Worm (Caenorhabditis elegans): ENCODE measurements around the gene ZC395.11.

The ZC395.11 gene

ce11 chrIII:5308278-5308677 lies 22.2 kb upstream of the ZC395.11 start, which contains the start of gene mog-3 (continued):
- no peak for TF ChIP-seq nhr-237 (tag; optimal IDR thresholded peaks at IDR 0.05)
- TF ChIP-seq madf-9 (GFP tag; conservative IDR thresholded peaks at IDR 0.05), result peak; percentile 53; the same call in 1 of the 2 replicates
- TF ChIP-seq arid-1 (GFP tag; conservative IDR thresholded peaks at IDR 0.05), result no peak
- TF ChIP-seq rbr-2 (tag; optimal IDR thresholded peaks at IDR 0.05), result peak; percentile 10
- no peak for TF ChIP-seq D1046.2 (GFP tag; IDR thresholded peaks at IDR 0.05)
- no peak for TF ChIP-seq pha-4 (GFP tag; IDR thresholded peaks at IDR 0.05)
- TF ChIP-seq pha-4 (tag; optimal IDR thresholded peaks at IDR 0.05), result no peak
- 0 out of 2 replicates have a peak, but pooled peaks have one; percentile 53 for TF ChIP-seq dmd-9 (GFP tag; IDR thresholded peaks at IDR 0.05)
- no peak for TF ChIP-seq Y75B8A.6 (GFP tag; IDR thresholded peaks at IDR 0.05)
- TF ChIP-seq nhr-48 (tag; optimal IDR thresholded peaks at IDR 0.05), result no peak
- TF ChIP-seq zip-2 (tag; optimal IDR thresholded peaks at IDR 0.05), result no peak
- TF ChIP-seq lin-38 (GFP tag; IDR thresholded peaks at IDR 0.05), result peak; percentile 65
- peak; percentile 98 for TF ChIP-seq mes-2 (tag; optimal IDR thresholded peaks at IDR 0.05; ENCODE audit: poor library complexity, severe bottlenecking)
- TF ChIP-seq mdt-29 (GFP tag; IDR thresholded peaks at IDR 0.05), result 0 out of 2 replicates have a peak, but pooled peaks have one; percentile 12
- peak; percentile 89 for TF ChIP-seq unc-130 (GFP tag; optimal IDR thresholded peaks at IDR 0.05)
- TF ChIP-seq hlh-30 (tag; optimal IDR thresholded peaks at IDR 0.05; ENCODE audit: insufficient read depth), result peak; percentile 52

DNA sequence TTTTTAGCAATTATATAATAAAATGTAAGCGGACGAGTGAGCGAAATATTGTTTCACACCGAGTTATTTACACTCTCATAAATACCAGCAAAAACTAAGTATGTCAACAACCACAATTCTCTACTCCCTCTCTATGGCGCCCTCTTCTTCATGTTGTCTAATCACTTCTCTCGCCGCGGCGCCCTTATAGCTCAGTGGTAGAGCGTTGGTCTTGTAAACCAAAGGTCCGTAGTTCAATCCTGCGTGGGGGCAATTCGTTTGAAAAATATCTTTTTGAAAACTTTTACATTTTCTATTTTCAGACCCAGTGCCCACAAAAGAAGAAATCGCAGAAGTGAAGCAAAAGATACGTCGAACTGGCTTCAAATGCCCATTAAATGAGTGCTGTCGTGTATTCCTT lies 19.6 kb upstream of the ZC395.11 start:
- TF ChIP-seq ceh-28 (tag; optimal IDR thresholded peaks at IDR 0.05), result no peak
- 0 out of 2 replicates have a peak, but pooled peaks have one; percentile 65 for TF ChIP-seq daf-8 (GFP tag; IDR thresholded peaks at IDR 0.05)
- TF ChIP-seq nhr-41 (GFP tag; IDR thresholded peaks at IDR 0.05), result peak; percentile 96
- peak; percentile 89 for TF ChIP-seq madf-9 (GFP tag; conservative IDR thresholded peaks at IDR 0.05)
- peak; percentile 78 for TF ChIP-seq ceh-44 (GFP tag; IDR thresholded peaks at IDR 0.05)
- peak; percentile 99 for TF ChIP-seq lim-7 (GFP tag; IDR thresholded peaks at IDR 0.05)
- 0 out of 2 replicates have a peak, but pooled peaks have one; percentile 46 for TF ChIP-seq lin-29 (GFP tag; IDR thresholded peaks at IDR 0.05)
- 0 out of 2 replicates have a peak, but pooled peaks have one; percentile 40 for TF ChIP-seq zfp-3 (GFP tag; conservative IDR thresholded peaks at IDR 0.05)
- peak; percentile 49 for TF ChIP-seq hlh-30 (tag; optimal IDR thresholded peaks at IDR 0.05; ENCODE audit: insufficient read depth)
- peak in 1 of 2 experiments; percentile 72 for TF ChIP-seq lsy-2 (tag; optimal IDR thresholded peaks at IDR 0.05)
- peak; percentile 83 for TF ChIP-seq duxl-1 (tag; optimal IDR thresholded peaks at IDR 0.05; ENCODE audit: poor library complexity)
- no peak for TF ChIP-seq nhr-10 (tag; optimal IDR thresholded peaks at IDR 0.05)
- TF ChIP-seq D1046.2 (GFP tag; IDR thresholded peaks at IDR 0.05), result peak; percentile 91
- TF ChIP-seq lin-13 (GFP tag; optimal IDR thresholded peaks at IDR 0.05), result peak; percentile 54
- TF ChIP-seq ztf-7 (tag; optimal IDR thresholded peaks at IDR 0.05), result peak; percentile 63
- TF ChIP-seq Y105C5A.15 (GFP tag; IDR thresholded peaks at IDR 0.05), result peak; percentile 91
- TF ChIP-seq unc-39 (tag; optimal IDR thresholded peaks at IDR 0.05), result no peak
- TF ChIP-seq daf-19 (GFP tag; conservative IDR thresholded peaks at IDR 0.05), result peak; percentile 93
- TF ChIP-seq hmg-1.1 (GFP tag; IDR thresholded peaks at IDR 0.05), result peak; percentile 92
- TF ChIP-seq vab-7 (GFP tag; IDR thresholded peaks at IDR 0.05), result peak; percentile 89
- TF ChIP-seq madf-5 (GFP tag; IDR thresholded peaks at IDR 0.05), result peak; percentile 88 to 97
- no peak for TF ChIP-seq snpc-4 (tag; optimal IDR thresholded peaks at IDR 0.05)
- no peak for TF ChIP-seq zip-2 (tag; optimal IDR thresholded peaks at IDR 0.05)
- peak; percentile 61 for TF ChIP-seq mep-1 (tag; optimal IDR thresholded peaks at IDR 0.05)
- TF ChIP-seq cey-2 (tag; optimal IDR thresholded peaks at IDR 0.05; ENCODE audit: borderline replicate concordance, insufficient read depth), result no peak
- peak; percentile 90 for TF ChIP-seq Y48G9A.11 (GFP tag; IDR thresholded peaks at IDR 0.05)
- TF ChIP-seq aha-1 (tag), result peak; percentile 37
- no peak for TF ChIP-seq zag-1 (tag; optimal IDR thresholded peaks at IDR 0.05)
- TF ChIP-seq ZK337.2 (GFP tag; IDR thresholded peaks at IDR 0.05), result peak; percentile 84
- no peak for TF ChIP-seq skn-1 (tag; optimal IDR thresholded peaks at IDR 0.05)
- TF ChIP-seq pha-4 (GFP tag; IDR thresholded peaks at IDR 0.05), result peak; percentile 94
- peak; percentile 38 for TF ChIP-seq pha-4 (tag; optimal IDR thresholded peaks at IDR 0.05)
- TF ChIP-seq arid-1 (GFP tag; conservative IDR thresholded peaks at IDR 0.05), result peak; percentile 95
- no peak for TF ChIP-seq egl-27 (tag; optimal IDR thresholded peaks at IDR 0.05)
- no peak for TF ChIP-seq ztf-11 (tag; optimal IDR thresholded peaks at IDR 0.05)
- TF ChIP-seq ceh-32 (tag; optimal IDR thresholded peaks at IDR 0.05; ENCODE audit: poor library complexity), result no peak
- TF ChIP-seq php-3 (GFP tag; IDR thresholded peaks at IDR 0.05), result peak; percentile 75
- peak; percentile 81 for TF ChIP-seq mes-2 (tag; optimal IDR thresholded peaks at IDR 0.05; ENCODE audit: poor library complexity, severe bottlenecking)
- no peak for TF ChIP-seq nhr-237 (tag; optimal IDR thresholded peaks at IDR 0.05)
- TF ChIP-seq gei-8 (GFP tag; optimal IDR thresholded peaks at IDR 0.05), result peak; percentile 74
- TF ChIP-seq mdt-29 (GFP tag; IDR thresholded peaks at IDR 0.05), result peak; percentile 44; the same call in 1 of the 2 replicates

Measured in whole organism, L4 larva.